Fruit fly (Drosophila melanogaster): ENCODE data around the gene CG42502.
A peak's percentile ranks its signal among the peaks of the same experiment; 100 is the strongest.

The CG42502 gene

DNA sequence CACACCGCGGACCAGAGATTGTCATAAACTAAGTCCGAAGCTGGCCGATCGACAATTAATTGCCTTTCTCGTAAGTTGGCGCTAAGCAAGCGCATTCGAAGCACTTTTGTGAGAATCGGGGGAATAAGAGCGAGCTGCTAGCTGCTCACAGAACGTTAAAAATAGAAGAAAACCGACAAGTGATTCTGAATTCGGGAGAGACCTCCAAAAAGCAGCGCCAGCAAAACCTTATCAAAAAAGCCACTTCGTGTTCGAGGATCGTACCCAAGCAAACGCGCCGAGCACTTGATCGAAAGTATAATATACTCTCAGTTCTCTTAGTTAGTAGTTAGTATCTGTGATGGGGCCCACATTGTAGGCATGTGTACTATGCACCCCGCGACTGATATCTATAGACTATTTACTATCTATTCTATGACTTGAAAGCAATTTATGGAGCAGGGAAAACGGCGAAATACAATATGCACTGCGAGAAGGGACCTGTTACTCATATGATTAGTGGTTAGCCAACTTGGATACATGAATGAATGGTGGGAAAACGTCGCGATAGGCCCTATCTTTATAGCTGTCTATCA, 23.6 kb downstream of the CG42502 start (continued):
- no peak for TF ChIP-seq gce (GFP tag; IDR thresholded peaks at IDR 0.05)
- peak; percentile 69 for TF ChIP-seq sug (tag; optimal IDR thresholded peaks at IDR 0.05)
- peak; percentile 80 for TF ChIP-seq Deaf1 (tag; optimal IDR thresholded peaks at IDR 0.05)
- no peak for TF ChIP-seq nau (GFP tag; optimal IDR thresholded peaks at IDR 0.05)
- TF ChIP-seq Med (GFP tag) = peak; percentile 38
- peak in 1 of 2 experiments; percentile 2 for TF ChIP-seq Trl (optimal IDR thresholded peaks at IDR 0.05)
- TF ChIP-seq Trl (GFP tag; optimal IDR thresholded peaks at IDR 0.05) = no peak
- no peak for TF ChIP-seq corto (GFP tag; optimal IDR thresholded peaks at IDR 0.05)
- TF ChIP-seq CG6791 (GFP tag; IDR thresholded peaks at IDR 0.05; ENCODE audit: partially characterized antibody) = no peak
- TF ChIP-seq fd64A (GFP tag; optimal IDR thresholded peaks at IDR 0.05) = no peak

- no peak for TF ChIP-seq Sox102F (GFP tag; optimal IDR thresholded peaks at IDR 0.05)
- TF ChIP-seq CG4730 (GFP tag; IDR thresholded peaks at IDR 0.05) = no peak
- no peak for TF ChIP-seq CG12219 (GFP tag; optimal IDR thresholded peaks at IDR 0.05)
- TF ChIP-seq Nf-YB (GFP tag; optimal IDR thresholded peaks at IDR 0.05) = peak; percentile 22
- no peak for TF ChIP-seq lov (optimal IDR thresholded peaks at IDR 0.05)
- TF ChIP-seq lov (GFP tag; IDR thresholded peaks at IDR 0.05) = 0 out of 3 replicates have a peak, but pooled peaks have one; percentile 46
- TF ChIP-seq CHES-1-like (GFP tag; optimal IDR thresholded peaks at IDR 0.05) = no peak
- TF ChIP-seq CG42726 (GFP tag; IDR thresholded peaks at IDR 0.05; ENCODE audit: partially characterized antibody) = no peak
- no peak for TF ChIP-seq Opbp (GFP tag; IDR thresholded peaks at IDR 0.05; ENCODE audit: partially characterized antibody)
- TF ChIP-seq CG10543 (GFP tag; optimal IDR thresholded peaks at IDR 0.05) = no peak
- TF ChIP-seq sens (GFP tag) = peak; percentile 65
- no peak for TF ChIP-seq CG3838 (GFP tag; optimal IDR thresholded peaks at IDR 0.05)
- no peak for TF ChIP-seq chif (GFP tag; optimal IDR thresholded peaks at IDR 0.05)
- TF ChIP-seq disco-r (GFP tag; optimal IDR thresholded peaks at IDR 0.05) = no peak
- TF ChIP-seq D (optimal IDR thresholded peaks at IDR 0.05) = no peak
- peak; percentile 12 for TF ChIP-seq D (GFP tag; optimal IDR thresholded peaks at IDR 0.05)
- TF ChIP-seq Ets97D (GFP tag; optimal IDR thresholded peaks at IDR 0.05) = no peak
- peak; percentile 71 for TF ChIP-seq nerfin-1 (tag; optimal IDR thresholded peaks at IDR 0.05)
- peak in 1 of 2 experiments; percentile 80 for TF ChIP-seq tll (GFP tag; optimal IDR thresholded peaks at IDR 0.05)
- TF ChIP-seq Kr (GFP tag; optimal IDR thresholded peaks at IDR 0.05) = peak; percentile 91
- TF ChIP-seq CG4820 (GFP tag; optimal IDR thresholded peaks at IDR 0.05) = no peak
- TF ChIP-seq pros (GFP tag; optimal IDR thresholded peaks at IDR 0.05) = peak; percentile 53
- no peak for TF ChIP-seq Dll (GFP tag; IDR thresholded peaks at IDR 0.05; ENCODE audit: partially characterized antibody)
- peak; percentile 56 for TF ChIP-seq gsb-n (tag; optimal IDR thresholded peaks at IDR 0.05)
- peak; percentile 40 for TF ChIP-seq ac (GFP tag; optimal IDR thresholded peaks at IDR 0.05)
- TF ChIP-seq CG8388 (GFP tag; optimal IDR thresholded peaks at IDR 0.05) = no peak
- TF ChIP-seq gcm (GFP tag; optimal IDR thresholded peaks at IDR 0.05) = peak; percentile 27
- 0 out of 3 replicates have a peak, but pooled peaks have one; percentile 30 for TF ChIP-seq CG2199 (GFP tag; IDR thresholded peaks at IDR 0.05)
- no peak for TF ChIP-seq CG17361 (GFP tag; IDR thresholded peaks at IDR 0.05)
- no peak for TF ChIP-seq knrl (GFP tag; IDR thresholded peaks at IDR 0.05; ENCODE audit: partially characterized antibody)
- TF ChIP-seq CG5180 (GFP tag; optimal IDR thresholded peaks at IDR 0.05) = no peak
- TF ChIP-seq ase (GFP tag; IDR thresholded peaks at IDR 0.05) = no peak
These were observed 25.9 kb downstream of the CG42502 start for dm6 chr2L:18785026-18785600.
